Worm (Caenorhabditis elegans) whole organism, mixed stage, embryonic: ENCODE data around the gene Y39A3A.4.

Experiments
- ceh-43 ChIP-seq: fragments of 200-800 bp; sonication (Bioruptor generic); optimal IDR thresholded peaks from 2 replicates; lab custom pipeline; 2018; ENCODE audit warnings: mild to moderate bottlenecking, missing genetic modification characterization, moderate library complexity, missing compliant biosample characterization
- lin-13 ChIP-seq: fragments of 150-350 bp; optimal IDR thresholded peaks from 2 replicates; lab custom pipeline; 2014; ENCODE audit warnings: missing biosample characterization, missing genetic modification characterization
- lsy-2 ChIP-seq: fragments of 150-350 bp; optimal IDR thresholded peaks from 2 replicates; lab custom pipeline; 2014; ENCODE audit warnings: missing biosample characterization, missing genetic modification characterization
- nhr-237 ChIP-seq: fragments of 150-350 bp; optimal IDR thresholded peaks from 2 replicates; lab custom pipeline; 2014; ENCODE audit warnings: missing biosample characterization, missing genetic modification characterization
- nhr-76 ChIP-seq: sonication (generic microtip); optimal IDR thresholded peaks from 2 replicates; lab custom pipeline; 2017; ENCODE audit warnings: missing biosample characterization, missing genetic modification characterization
- unc-62 ChIP-seq: fragments of 150-350 bp; optimal IDR thresholded peaks from 2 replicates; lab custom pipeline; 2014; ENCODE audit warnings: missing biosample characterization, missing genetic modification reagents, missing genetic modification characterization

ce11 chrIII:2112601-2113176 is 36.3 kb upstream of the Y39A3A.4 start:
- TF ChIP-seq nhr-237 (tag; lab: Kevin White, UChicago), result no peak
- no peak for TF ChIP-seq ceh-43 (GFP tag; lab: Kevin White, UChicago)
- no peak for TF ChIP-seq nhr-76 (tag; lab: Kevin White, UChicago)
- no peak for TF ChIP-seq lsy-2 (tag; lab: Kevin White, UChicago)
- TF ChIP-seq unc-62 (GFP tag; lab: Kevin White, UChicago), result no peak
- TF ChIP-seq lin-13, result no peak
